Fruit fly (Drosophila melanogaster): ENCODE results near the gene CG11756.
A peak's percentile ranks its signal among the peaks of the same experiment; 100 is the strongest.

The CG11756 gene

DNA sequence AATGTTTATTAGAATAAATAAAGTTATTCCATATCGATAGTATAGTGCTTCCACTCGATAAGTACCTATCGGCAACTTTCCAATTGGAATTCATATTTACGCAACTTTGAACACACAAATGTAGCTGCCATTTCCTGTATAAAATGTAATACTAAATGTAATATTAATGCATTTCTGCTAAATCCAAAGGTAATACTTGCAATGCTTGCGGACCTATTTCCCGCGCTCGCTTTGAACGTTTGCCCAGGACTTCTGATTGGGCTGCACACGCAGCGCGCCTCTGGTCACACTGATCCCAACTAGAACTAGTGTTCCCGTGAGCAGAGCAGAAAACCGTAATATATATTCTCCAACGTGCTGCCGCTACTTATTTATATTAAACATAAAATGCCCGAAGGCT, 21.5 kb downstream of the CG11756 start, which contains the start of gene dlg1:
Gene dlg1, plus strand, starts transcription at position 292 of the 400 bp plus-strand sequence.
- TF ChIP-seq EcR (GFP tag; optimal IDR thresholded peaks at IDR 0.05) (no peak), psq (optimal IDR thresholded peaks at IDR 0.05) (no peak), Dll (optimal IDR thresholded peaks at IDR 0.05) (no peak), pan (optimal IDR thresholded peaks at IDR 0.05) (no peak), CG8478 (optimal IDR thresholded peaks at IDR 0.05) (no peak), usp (GFP tag; optimal IDR thresholded peaks at IDR 0.05) (no peak)

DNA sequence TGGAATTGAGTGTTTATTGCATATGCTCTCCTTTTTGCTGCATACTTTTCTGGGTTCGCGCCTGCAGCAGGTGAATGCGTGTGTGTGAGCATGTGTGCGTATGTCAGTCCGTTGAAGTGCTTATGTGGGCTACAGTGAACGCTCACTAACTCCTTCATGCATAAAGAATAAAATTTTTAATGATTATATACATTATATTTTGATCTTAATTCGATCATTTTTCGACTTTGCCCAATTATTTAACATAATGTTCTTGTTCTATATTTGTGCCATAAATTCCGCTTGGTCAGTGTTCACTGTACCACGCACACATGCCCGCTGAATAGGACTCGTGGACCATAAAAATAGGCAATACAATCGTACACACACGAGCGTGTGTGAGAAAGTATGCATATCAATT, 22.9 kb downstream of the CG11756 start:
- TF ChIP-seq pan (optimal IDR thresholded peaks at IDR 0.05): no peak
- no peak for TF ChIP-seq CG8478 (optimal IDR thresholded peaks at IDR 0.05)
- TF ChIP-seq usp (GFP tag; optimal IDR thresholded peaks at IDR 0.05): no peak

DNA sequence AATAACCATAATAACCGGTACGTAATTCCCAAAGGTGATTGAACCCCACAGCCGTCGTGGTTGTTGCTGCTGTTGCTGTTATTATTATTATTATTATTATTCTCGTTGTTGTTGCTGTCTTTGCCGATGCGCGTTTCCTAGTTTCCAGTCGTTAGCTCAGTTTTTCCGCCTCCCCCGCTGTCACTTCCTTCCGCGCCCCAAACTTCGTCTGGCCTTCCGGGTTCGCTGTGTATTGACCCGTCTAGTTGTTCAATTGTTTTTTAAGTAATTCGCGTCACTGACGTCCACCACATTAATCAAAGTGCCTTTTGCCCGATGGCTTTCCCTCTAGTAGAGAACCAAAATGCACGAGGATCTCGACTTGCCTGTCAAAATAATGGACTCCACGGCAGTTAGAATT, 23.7 kb downstream of the CG11756 start:
- TF ChIP-seq psq (optimal IDR thresholded peaks at IDR 0.05) (no peak), CG8478 (optimal IDR thresholded peaks at IDR 0.05) (no peak), usp (GFP tag; optimal IDR thresholded peaks at IDR 0.05) (no peak), pan (optimal IDR thresholded peaks at IDR 0.05) (no peak), Dll (optimal IDR thresholded peaks at IDR 0.05) (no peak), EcR (GFP tag; optimal IDR thresholded peaks at IDR 0.05) (no peak)

dm6 chrX:11372764-11373712, 25.1 kb downstream of the CG11756 start:
- TF ChIP-seq psq (optimal IDR thresholded peaks at IDR 0.05): no peak
- peak; percentile 69 for TF ChIP-seq Dll (optimal IDR thresholded peaks at IDR 0.05)
- no peak for TF ChIP-seq EcR (GFP tag; optimal IDR thresholded peaks at IDR 0.05)
- no peak for TF ChIP-seq usp (GFP tag; optimal IDR thresholded peaks at IDR 0.05)
- TF ChIP-seq CG8478 (optimal IDR thresholded peaks at IDR 0.05): no peak
- TF ChIP-seq pan (optimal IDR thresholded peaks at IDR 0.05): no peak

- TF ChIP-seq usp (GFP tag; optimal IDR thresholded peaks at IDR 0.05) (no peak), EcR (GFP tag; optimal IDR thresholded peaks at IDR 0.05) (no peak), psq (optimal IDR thresholded peaks at IDR 0.05) (no peak), pan (optimal IDR thresholded peaks at IDR 0.05) (no peak), CG8478 (optimal IDR thresholded peaks at IDR 0.05) (no peak), Dll (optimal IDR thresholded peaks at IDR 0.05) (no peak)
These were observed 26.4 kb downstream of the CG11756 start for dm6 chrX:11374320-11374719.

DNA sequence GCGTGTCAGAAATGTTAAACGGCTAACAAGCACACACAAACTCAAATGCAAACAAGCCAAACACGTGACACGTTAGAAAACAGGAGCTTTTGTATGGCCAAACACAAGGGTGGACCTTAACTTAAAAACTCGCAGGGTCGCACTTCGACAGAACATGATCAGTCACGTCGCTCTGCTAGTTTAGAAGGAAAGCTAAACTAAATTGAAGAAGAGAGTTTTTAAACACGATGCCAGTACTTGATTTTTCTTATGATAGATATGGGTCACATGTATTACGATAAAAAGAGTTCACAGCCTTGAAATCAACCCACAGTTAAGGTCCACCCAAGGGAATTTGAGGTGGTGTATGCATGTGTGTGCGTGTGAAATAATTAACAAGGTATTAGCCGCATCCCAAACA, 30.5 kb downstream of the CG11756 start:
- no peak for TF ChIP-seq Dll (optimal IDR thresholded peaks at IDR 0.05)
- TF ChIP-seq pan (optimal IDR thresholded peaks at IDR 0.05): no peak
- TF ChIP-seq EcR (GFP tag; optimal IDR thresholded peaks at IDR 0.05): no peak
- TF ChIP-seq psq (optimal IDR thresholded peaks at IDR 0.05): no peak
- no peak for TF ChIP-seq CG8478 (optimal IDR thresholded peaks at IDR 0.05)
- no peak for TF ChIP-seq usp (GFP tag; optimal IDR thresholded peaks at IDR 0.05)

DNA sequence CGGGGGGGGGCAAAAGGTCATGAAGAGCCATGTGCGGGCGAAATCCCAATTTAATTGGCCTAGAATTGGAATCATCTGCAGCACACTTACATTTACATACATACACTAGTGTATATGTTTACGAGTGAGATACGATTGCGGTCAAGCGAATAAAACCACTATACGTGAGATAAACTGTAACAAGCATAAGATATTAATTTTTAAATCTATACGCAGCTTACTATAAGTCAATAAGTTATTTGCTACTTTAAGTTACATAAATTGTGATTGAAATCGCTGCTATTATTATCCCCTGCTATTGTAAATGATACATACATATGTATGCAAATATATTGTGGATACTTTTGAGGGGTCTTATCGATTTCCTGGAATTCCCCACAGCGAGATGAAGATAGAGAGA, 31.2 kb downstream of the CG11756 start:
- TF ChIP-seq EcR (GFP tag; optimal IDR thresholded peaks at IDR 0.05) (no peak), psq (optimal IDR thresholded peaks at IDR 0.05) (no peak), pan (optimal IDR thresholded peaks at IDR 0.05) (no peak), usp (GFP tag; optimal IDR thresholded peaks at IDR 0.05) (no peak), CG8478 (optimal IDR thresholded peaks at IDR 0.05) (no peak), Dll (optimal IDR thresholded peaks at IDR 0.05) (no peak)

dm6 chrX:11379747-11380146, 31.8 kb downstream of the CG11756 start:
- TF ChIP-seq CG8478 (optimal IDR thresholded peaks at IDR 0.05) (no peak), Dll (optimal IDR thresholded peaks at IDR 0.05) (no peak), psq (optimal IDR thresholded peaks at IDR 0.05) (no peak), usp (GFP tag; optimal IDR thresholded peaks at IDR 0.05) (no peak), EcR (GFP tag; optimal IDR thresholded peaks at IDR 0.05) (no peak), pan (optimal IDR thresholded peaks at IDR 0.05) (no peak)

DNA sequence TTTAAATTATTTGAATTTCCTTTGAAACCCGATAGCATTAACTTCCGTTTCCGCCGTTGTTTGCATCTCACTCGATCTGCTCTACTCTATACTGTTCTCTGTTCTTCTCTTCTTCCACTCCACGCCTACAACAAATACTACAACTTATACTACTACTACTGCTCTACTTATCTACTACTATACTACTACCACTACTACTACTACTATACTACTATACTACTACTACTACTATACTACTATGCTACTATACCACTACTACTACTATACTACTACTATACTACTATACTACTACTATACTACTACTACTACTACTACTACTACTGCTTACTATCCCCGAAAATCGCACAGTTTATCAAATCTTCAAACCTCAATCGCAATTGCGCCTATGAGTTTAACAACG, 34.7 kb downstream of the CG11756 start:
- no peak for TF ChIP-seq EcR (GFP tag; optimal IDR thresholded peaks at IDR 0.05)
- no peak for TF ChIP-seq usp (GFP tag; optimal IDR thresholded peaks at IDR 0.05)
- no peak for TF ChIP-seq Dll (optimal IDR thresholded peaks at IDR 0.05)
- TF ChIP-seq CG8478 (optimal IDR thresholded peaks at IDR 0.05): no peak
- no peak for TF ChIP-seq psq (optimal IDR thresholded peaks at IDR 0.05)
- no peak for TF ChIP-seq pan (optimal IDR thresholded peaks at IDR 0.05)

- no peak for TF ChIP-seq CG8478 (optimal IDR thresholded peaks at IDR 0.05)
- TF ChIP-seq usp (GFP tag; optimal IDR thresholded peaks at IDR 0.05): no peak
- TF ChIP-seq psq (optimal IDR thresholded peaks at IDR 0.05): no peak
- no peak for TF ChIP-seq EcR (GFP tag; optimal IDR thresholded peaks at IDR 0.05)
- TF ChIP-seq Dll (optimal IDR thresholded peaks at IDR 0.05): no peak
- TF ChIP-seq pan (optimal IDR thresholded peaks at IDR 0.05): no peak
These were observed 35.6 kb downstream of the CG11756 start for dm6 chrX:11383530-11383929.

DNA sequence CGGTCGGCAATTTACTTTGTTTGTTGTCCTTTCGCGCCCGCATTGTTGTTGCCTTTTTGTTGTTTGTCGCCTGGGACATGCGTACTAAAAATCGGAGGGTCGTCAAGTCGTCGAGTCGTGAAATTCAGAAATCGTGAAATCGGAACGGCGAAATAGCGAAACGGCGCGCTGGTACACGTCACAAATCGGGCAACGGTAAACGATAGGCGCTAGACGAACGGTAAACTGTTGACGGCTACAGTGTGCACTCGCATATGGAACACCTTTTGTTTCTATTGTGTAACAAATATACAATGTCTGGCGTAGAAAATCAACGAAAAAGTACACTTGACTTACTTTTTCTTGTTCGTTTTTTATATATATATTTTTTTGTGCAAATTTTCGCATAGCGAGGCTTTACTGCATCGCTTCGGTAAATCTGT, 36.1 kb downstream of the CG11756 start:
- TF ChIP-seq CG8478 (optimal IDR thresholded peaks at IDR 0.05) (no peak), EcR (GFP tag; optimal IDR thresholded peaks at IDR 0.05) (no peak), Dll (optimal IDR thresholded peaks at IDR 0.05) (no peak), psq (optimal IDR thresholded peaks at IDR 0.05) (no peak), pan (optimal IDR thresholded peaks at IDR 0.05) (no peak), usp (GFP tag; optimal IDR thresholded peaks at IDR 0.05) (no peak)

dm6 chrX:11385498-11385897, 37.6 kb downstream of the CG11756 start:
- TF ChIP-seq Dll (optimal IDR thresholded peaks at IDR 0.05): no peak
- TF ChIP-seq CG8478 (optimal IDR thresholded peaks at IDR 0.05): no peak
- no peak for TF ChIP-seq usp (GFP tag; optimal IDR thresholded peaks at IDR 0.05)
- TF ChIP-seq pan (optimal IDR thresholded peaks at IDR 0.05): no peak
- no peak for TF ChIP-seq psq (optimal IDR thresholded peaks at IDR 0.05)
- TF ChIP-seq EcR (GFP tag; optimal IDR thresholded peaks at IDR 0.05): no peak
